Worm (Caenorhabditis elegans) whole organism, early embryonic: ENCODE measurements around the gene srj-13.

ENCODE experiments used
- B0310.2 ChIP-seq: sonication (generic microtip); optimal IDR thresholded peaks from 2 replicates; lab custom pipeline; 2016; ENCODE audit warnings: mild to moderate bottlenecking, missing genetic modification characterization, missing compliant biosample characterization
- F13C5.2 ChIP-seq: sonication (generic microtip); optimal IDR thresholded peaks from 2 replicates; lab custom pipeline; 2017; ENCODE audit warnings: mild to moderate bottlenecking, missing genetic modification characterization, inconsistent platforms, missing compliant biosample characterization
- aly-1 ChIP-seq: sonication (generic microtip); optimal IDR thresholded peaks from 2 replicates; lab custom pipeline; 2016; ENCODE audit warnings: missing genetic modification characterization, missing compliant biosample characterization
- ama-1 ChIP-seq: fragments of 150-350 bp; optimal IDR thresholded peaks from 2 replicates; lab custom pipeline; 2014
- ceh-13 ChIP-seq: fragments of 200-800 bp; sonication (Bioruptor generic); optimal IDR thresholded peaks from 2 replicates; lab custom pipeline; 2018; ENCODE audit warnings: mild to moderate bottlenecking, missing genetic modification characterization, missing compliant biosample characterization
- ceh-36 ChIP-seq: sonication (generic microtip); optimal IDR thresholded peaks from 2 replicates; lab custom pipeline; 2016; ENCODE audit warnings: missing genetic modification characterization, inconsistent platforms, missing compliant biosample characterization
- ets-7 ChIP-seq: sonication (generic microtip); optimal IDR thresholded peaks from 2 replicates; lab custom pipeline; 2016; ENCODE audit warnings: missing genotype, missing genetic modification characterization, missing compliant biosample characterization
- flt-1 ChIP-seq: fragments of 200-800 bp; sonication (Bioruptor generic); IDR thresholded peaks from 2 replicates; pipeline ENCODE4 v1.3.6; 2022; ENCODE audit warnings: missing genetic modification characterization, missing compliant biosample characterization
- hmbx-1 ChIP-seq: sonication (generic microtip); optimal IDR thresholded peaks from 2 replicates; lab custom pipeline; 2016; ENCODE audit warnings: mild to moderate bottlenecking, missing genetic modification characterization, missing compliant biosample characterization
- hmg-4 ChIP-seq: fragments of 200-800 bp; sonication (Bioruptor generic); optimal IDR thresholded peaks from 2 replicates; lab custom pipeline; 2018; ENCODE audit warnings: mild to moderate bottlenecking, missing genetic modification characterization, missing compliant biosample characterization
- hnd-1 ChIP-seq: sonication (generic microtip); optimal IDR thresholded peaks from 2 replicates; lab custom pipeline; 2016; ENCODE audit warnings: missing genetic modification characterization, missing compliant biosample characterization
- pes-1 ChIP-seq: fragments of 200-800 bp; sonication (Bioruptor generic); IDR thresholded peaks from 2 replicates; pipeline ENCODE4 v1.3.6; 2022; ENCODE audit warnings: missing genetic modification reagents, missing genetic modification characterization, missing compliant biosample characterization
- scrt-1 ChIP-seq: fragments of 200-800 bp; sonication (Bioruptor generic); IDR thresholded peaks from 2 replicates; pipeline ENCODE4 v1.3.6; 2022; ENCODE audit warnings: missing genetic modification characterization, missing compliant biosample characterization
- sea-1 ChIP-seq: fragments of 200-800 bp; sonication (Bioruptor generic); conservative IDR thresholded peaks from 2 replicates; pipeline ENCODE4 v1.3.6; 2022; ENCODE audit warnings: missing genetic modification characterization, missing compliant biosample characterization
- tbx-11 ChIP-seq: fragments of 200-800 bp; sonication (Bioruptor generic); IDR thresholded peaks from 2 replicates; pipeline ENCODE4 v1.3.6; 2022; ENCODE audit warnings: missing genetic modification characterization, missing compliant biosample characterization
- tbx-37 ChIP-seq: fragments of 200-800 bp; sonication (Bioruptor generic); conservative IDR thresholded peaks from 2 replicates; pipeline ENCODE4 v1.3.6; 2022; ENCODE audit warnings: missing genetic modification reagents, missing genetic modification characterization, missing compliant biosample characterization
- tra-4 ChIP-seq: sonication (generic microtip); optimal IDR thresholded peaks from 2 replicates; lab custom pipeline; 2017; ENCODE audit warnings: missing genetic modification characterization, missing compliant biosample characterization

The srj-13 gene

ce11 chrV:7432441-7433146 lies 30.1 kb downstream of the srj-13 start:
- TF ChIP-seq scrt-1 (GFP tag; lab: Robert Waterston, UW) (no peak), F13C5.2 (tag; lab: Kevin White, UChicago) (no peak), tbx-37 (no peak), hnd-1 (no peak)

DNA sequence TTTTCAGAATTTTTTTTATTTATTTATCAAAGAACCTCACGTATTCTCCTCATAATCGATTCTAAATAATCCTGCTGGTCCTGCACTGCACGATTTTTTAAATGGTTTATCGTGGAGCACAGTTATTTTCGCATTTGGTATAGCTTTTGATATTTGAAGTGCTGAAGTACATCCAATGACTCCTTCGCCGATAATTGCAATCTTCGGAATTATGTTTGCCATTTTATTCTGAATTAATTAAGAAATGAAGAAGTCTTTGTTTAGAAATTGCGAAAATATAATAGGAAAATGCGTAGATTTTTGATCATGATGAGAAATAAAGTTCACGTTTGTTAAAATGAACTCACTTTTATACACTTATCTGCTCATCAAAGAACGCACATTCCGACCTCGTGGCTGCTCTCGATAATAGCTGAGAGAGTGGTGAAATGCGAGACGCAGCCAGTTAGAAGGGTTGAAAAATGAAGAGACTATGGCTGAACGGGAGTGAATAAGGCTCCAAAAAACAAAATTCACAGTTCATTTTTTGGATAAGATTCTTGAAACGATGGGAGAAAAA lies 32.4 kb downstream of the srj-13 start:
- TF ChIP-seq tbx-37 (no peak), hmbx-1 (tag; lab: Kevin White, UChicago) (no peak), scrt-1 (GFP tag; lab: Robert Waterston, UW) (no peak), pes-1 (GFP tag; lab: Robert Waterston, UW) (no peak), tbx-11 (GFP tag; lab: Robert Waterston, UW) (no peak), ceh-36 (tag; lab: Kevin White, UChicago) (no peak), ceh-13 (GFP tag; lab: Kevin White, UChicago) (no peak), ets-7 (tag; lab: Kevin White, UChicago) (no peak), hmg-4 (GFP tag; lab: Kevin White, UChicago) (no peak), aly-1 (no peak), B0310.2 (tag; lab: Kevin White, UChicago) (no peak), hnd-1 (no peak), tra-4 (tag; lab: Kevin White, UChicago) (no peak), ama-1 (lab: Kevin White, UChicago) (no peak)

- TF ChIP-seq pes-1 (GFP tag; lab: Robert Waterston, UW) (no peak), ama-1 (lab: Kevin White, UChicago) (no peak), tbx-37 (no peak), ceh-36 (tag; lab: Kevin White, UChicago) (no peak), sea-1 (GFP tag; lab: Robert Waterston, UW) (no peak), scrt-1 (GFP tag; lab: Robert Waterston, UW) (no peak), ets-7 (tag; lab: Kevin White, UChicago) (no peak), hmg-4 (GFP tag; lab: Kevin White, UChicago) (no peak), hnd-1 (no peak), hmbx-1 (tag; lab: Kevin White, UChicago) (no peak), tra-4 (tag; lab: Kevin White, UChicago) (no peak), aly-1 (no peak), ceh-13 (GFP tag; lab: Kevin White, UChicago) (no peak), tbx-11 (GFP tag; lab: Robert Waterston, UW) (no peak), flt-1 (GFP tag; lab: Robert Waterston, UW) (no peak), B0310.2 (tag; lab: Kevin White, UChicago) (no peak), F13C5.2 (tag; lab: Kevin White, UChicago) (no peak)
These were observed 33.1 kb downstream of the srj-13 start, which contains the start of the genes ddo-2 and F25E5.8 for ce11 chrV:7435376-7436204. TSS of gene ddo-2 (minus strand) at chrV:7435705. TSS of gene F25E5.8 (plus strand) at chrV:7435930.

DNA sequence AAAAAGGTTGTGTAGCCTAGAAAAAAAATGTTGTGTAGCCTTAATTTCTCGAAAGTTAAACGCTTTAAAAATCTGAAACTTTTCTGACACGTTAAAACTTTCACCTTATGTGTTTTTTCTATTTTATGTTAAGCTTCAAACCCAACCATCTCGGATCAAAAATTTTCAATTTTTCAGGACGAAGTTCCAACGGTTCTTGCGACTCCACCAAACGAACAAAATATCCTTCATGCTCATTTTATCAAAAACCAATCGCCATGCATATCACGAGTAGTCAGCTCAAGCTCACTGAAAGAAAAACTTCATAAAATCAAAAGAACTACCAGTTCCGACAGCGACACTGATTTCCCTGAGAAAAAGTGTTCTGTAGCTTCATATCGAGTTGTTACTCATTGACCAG lies 34.1 kb downstream of the srj-13 start:
- no peak for TF ChIP-seq tra-4 (tag; lab: Kevin White, UChicago)

DNA sequence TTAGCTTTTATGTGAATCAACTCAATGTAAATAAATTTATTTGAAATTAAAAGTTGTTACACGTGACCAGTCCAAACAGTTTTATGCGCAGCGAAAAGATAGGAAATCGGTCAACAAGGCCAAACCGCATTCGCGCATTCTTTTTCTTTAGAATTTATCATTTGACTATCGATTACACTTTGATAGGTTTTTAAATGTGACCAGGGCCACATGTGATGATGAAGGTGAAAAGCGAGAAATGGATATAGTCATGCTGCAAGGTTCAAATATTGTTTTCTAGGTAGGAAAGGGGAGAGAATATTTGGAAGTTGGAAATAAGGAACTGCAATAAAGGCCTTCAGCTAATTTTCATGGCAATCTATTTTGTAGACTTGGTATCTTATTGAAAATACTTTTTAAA lies 34.5 kb downstream of the srj-13 start:
- TF ChIP-seq ceh-13 (GFP tag; lab: Kevin White, UChicago) (no peak), tbx-11 (GFP tag; lab: Robert Waterston, UW) (no peak), ets-7 (tag; lab: Kevin White, UChicago) (no peak), hnd-1 (no peak), pes-1 (GFP tag; lab: Robert Waterston, UW) (no peak), scrt-1 (GFP tag; lab: Robert Waterston, UW) (no peak), ama-1 (lab: Kevin White, UChicago) (no peak), F13C5.2 (tag; lab: Kevin White, UChicago) (no peak), flt-1 (GFP tag; lab: Robert Waterston, UW) (no peak), ceh-36 (tag; lab: Kevin White, UChicago) (no peak), sea-1 (GFP tag; lab: Robert Waterston, UW) (no peak), B0310.2 (tag; lab: Kevin White, UChicago) (no peak), aly-1 (no peak), hmg-4 (GFP tag; lab: Kevin White, UChicago) (no peak), hmbx-1 (tag; lab: Kevin White, UChicago) (no peak), tbx-37 (no peak), tra-4 (tag; lab: Kevin White, UChicago) (no peak)

DNA sequence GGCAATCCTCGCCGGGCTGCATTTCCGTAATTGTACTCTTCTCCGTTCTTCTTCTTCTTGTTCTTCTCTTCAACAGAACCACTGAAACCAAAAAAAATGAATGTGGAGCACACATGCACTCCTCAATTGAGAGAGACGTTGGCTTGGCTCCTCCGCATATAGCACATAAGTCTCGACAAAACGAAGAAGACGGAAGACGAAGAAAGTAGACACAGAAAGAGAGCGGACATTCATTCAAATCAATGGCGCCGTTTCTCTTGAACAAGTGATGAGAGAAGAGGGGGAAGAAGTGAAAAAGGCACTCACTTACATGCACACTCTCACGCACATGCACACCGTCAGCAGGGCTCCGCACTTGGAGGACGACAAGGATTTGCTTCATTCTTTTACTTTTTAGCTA lies 35.1 kb downstream of the srj-13 start, which contains the start of gene F25E5.9:
TSS of gene F25E5.9 (minus strand) at position 382 of the 400 bp plus-strand sequence.
- TF ChIP-seq F13C5.2 (tag; lab: Kevin White, UChicago): no peak

ce11 chrV:7437985-7438384 lies 35.5 kb downstream of the srj-13 start, which contains the start of gene F25E5.16:
TSS of gene F25E5.16 (plus strand) at chrV:7438285.
- TF ChIP-seq B0310.2 (tag; lab: Kevin White, UChicago): no peak
- TF ChIP-seq scrt-1 (GFP tag; lab: Robert Waterston, UW): no peak
- no peak for TF ChIP-seq ets-7 (tag; lab: Kevin White, UChicago)
- no peak for TF ChIP-seq F13C5.2 (tag; lab: Kevin White, UChicago)
- TF ChIP-seq hmg-4 (GFP tag; lab: Kevin White, UChicago): no peak
- no peak for TF ChIP-seq ceh-36 (tag; lab: Kevin White, UChicago)
- no peak for TF ChIP-seq tra-4 (tag; lab: Kevin White, UChicago)
- TF ChIP-seq flt-1 (GFP tag; lab: Robert Waterston, UW): no peak
- TF ChIP-seq hmbx-1 (tag; lab: Kevin White, UChicago): no peak
- no peak for TF ChIP-seq hnd-1
- no peak for TF ChIP-seq pes-1 (GFP tag; lab: Robert Waterston, UW)
- TF ChIP-seq tbx-37: no peak
- no peak for TF ChIP-seq aly-1
- TF ChIP-seq ama-1 (lab: Kevin White, UChicago): no peak
- no peak for TF ChIP-seq sea-1 (GFP tag; lab: Robert Waterston, UW)
- no peak for TF ChIP-seq tbx-11 (GFP tag; lab: Robert Waterston, UW)
- TF ChIP-seq ceh-13 (GFP tag; lab: Kevin White, UChicago): no peak
